Worm (Caenorhabditis elegans): Measurements from ENCODE around the gene W03G1.2.

The W03G1.2 gene

DNA sequence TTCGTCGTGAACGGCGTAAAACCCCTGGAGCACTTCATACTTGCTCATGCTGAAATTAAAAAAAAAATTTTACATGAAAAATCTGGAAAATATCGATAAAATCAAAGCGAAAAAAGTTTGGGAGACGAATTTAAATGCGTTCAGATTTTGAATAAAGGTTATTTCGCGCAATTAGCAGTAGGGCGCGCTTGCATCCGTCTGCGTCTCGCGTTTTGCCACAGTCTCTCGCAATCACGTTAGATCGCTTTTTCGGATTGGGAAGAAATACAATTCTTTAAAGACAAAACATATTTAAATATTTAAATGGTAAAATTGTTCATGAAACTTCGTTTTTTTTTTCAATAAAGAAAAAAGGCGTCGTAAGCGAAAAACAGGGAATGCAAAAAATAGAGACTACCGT lies 5.0 kb upstream of the W03G1.2 start, which contains the start of gene pig-1:
TSS of gene pig-1 (minus strand) at position 49 of the 400 bp plus-strand sequence.
- peak; percentile 49 for TF ChIP-seq pha-4 (tag; optimal IDR thresholded peaks at IDR 0.05)
- TF ChIP-seq nhr-28 (tag; optimal IDR thresholded peaks at IDR 0.05), result no peak
- TF ChIP-seq ham-2 (GFP tag; optimal IDR thresholded peaks at IDR 0.05), result no peak
- TF ChIP-seq elt-3 (tag; optimal IDR thresholded peaks at IDR 0.05), result no peak
- peak; percentile 56 for TF ChIP-seq mep-1 (tag; optimal IDR thresholded peaks at IDR 0.05)
- TF ChIP-seq unc-120 (tag; optimal IDR thresholded peaks at IDR 0.05; ENCODE audit: poor library complexity, severe bottlenecking), result no peak
- no peak for TF ChIP-seq bed-3 (GFP tag; optimal IDR thresholded peaks at IDR 0.05)
- TF ChIP-seq M03D4.4 (tag; optimal IDR thresholded peaks at IDR 0.05), result no peak
- no peak for TF ChIP-seq tbx-8 (GFP tag; optimal IDR thresholded peaks at IDR 0.05)
- no peak for TF ChIP-seq ztf-11 (tag; optimal IDR thresholded peaks at IDR 0.05)
- TF ChIP-seq lin-13 (tag; optimal IDR thresholded peaks at IDR 0.05), result peak; percentile 67
- no peak for TF ChIP-seq lin-32 (GFP tag; optimal IDR thresholded peaks at IDR 0.05)
- no peak for TF ChIP-seq ceh-83 (GFP tag; optimal IDR thresholded peaks at IDR 0.05)
- no peak for TF ChIP-seq nhr-237 (tag; optimal IDR thresholded peaks at IDR 0.05)
- no peak for TF ChIP-seq blmp-1 (tag; optimal IDR thresholded peaks at IDR 0.05)
- no peak for TF ChIP-seq hlh-1 (tag; optimal IDR thresholded peaks at IDR 0.05)
- no peak for TF ChIP-seq drap-1 (GFP tag; optimal IDR thresholded peaks at IDR 0.05)
- TF ChIP-seq ceh-43 (GFP tag; optimal IDR thresholded peaks at IDR 0.05), result no peak
- TF ChIP-seq unc-62 (GFP tag; optimal IDR thresholded peaks at IDR 0.05), result no peak
- TF ChIP-seq zip-8 (tag; optimal IDR thresholded peaks at IDR 0.05), result no peak
- peak; percentile 92 for TF ChIP-seq ces-1 (GFP tag; optimal IDR thresholded peaks at IDR 0.05)
- no peak for TF ChIP-seq flh-1 (GFP tag; optimal IDR thresholded peaks at IDR 0.05)
- TF ChIP-seq snpc-4 (tag; optimal IDR thresholded peaks at IDR 0.05), result no peak
- peak; percentile 47 for TF ChIP-seq lsy-2 (tag; optimal IDR thresholded peaks at IDR 0.05)
- no peak for TF ChIP-seq nhr-2 (tag; optimal IDR thresholded peaks at IDR 0.05)
- no peak for TF ChIP-seq sptf-1 (tag; optimal IDR thresholded peaks at IDR 0.05)
- no peak for TF ChIP-seq unc-39 (tag; optimal IDR thresholded peaks at IDR 0.05)
- TF ChIP-seq ceh-39 (tag; optimal IDR thresholded peaks at IDR 0.05), result peak; percentile 17
- peak; percentile 24 for TF ChIP-seq mab-5 (tag; optimal IDR thresholded peaks at IDR 0.05)

DNA sequence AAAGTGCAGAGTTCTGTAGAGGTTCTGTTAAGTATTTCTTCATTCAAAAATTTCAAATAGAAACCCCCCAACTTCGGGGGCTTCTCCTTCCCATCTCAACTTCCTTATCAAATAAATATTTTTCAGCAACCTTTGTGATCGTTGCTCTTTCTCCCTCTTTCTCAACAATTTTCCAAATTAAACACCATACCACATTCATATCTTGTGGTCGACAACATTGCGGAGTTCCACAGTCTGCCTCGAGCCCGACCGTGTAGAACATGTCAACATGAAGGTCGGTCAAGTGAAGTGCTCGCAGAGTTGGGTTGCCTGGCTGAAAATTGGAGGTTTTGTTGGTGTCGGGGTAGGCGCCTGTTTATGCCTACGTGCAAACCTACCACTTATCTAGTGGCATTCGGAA lies 1.9 kb upstream of the W03G1.2 start:
- TF ChIP-seq nhr-2 (tag; optimal IDR thresholded peaks at IDR 0.05) (no peak), lin-13 (tag; optimal IDR thresholded peaks at IDR 0.05) (no peak), sem-2 (GFP tag; optimal IDR thresholded peaks at IDR 0.05) (no peak), nhr-237 (tag; optimal IDR thresholded peaks at IDR 0.05) (no peak), drap-1 (GFP tag; optimal IDR thresholded peaks at IDR 0.05) (no peak), hlh-1 (tag; optimal IDR thresholded peaks at IDR 0.05) (no peak), sptf-1 (tag; optimal IDR thresholded peaks at IDR 0.05) (no peak), elt-3 (tag; optimal IDR thresholded peaks at IDR 0.05) (no peak), lin-32 (GFP tag; optimal IDR thresholded peaks at IDR 0.05) (no peak), blmp-1 (tag; optimal IDR thresholded peaks at IDR 0.05) (no peak), unc-62 (GFP tag; optimal IDR thresholded peaks at IDR 0.05) (no peak), mls-2 (tag; optimal IDR thresholded peaks at IDR 0.05) (no peak)

DNA sequence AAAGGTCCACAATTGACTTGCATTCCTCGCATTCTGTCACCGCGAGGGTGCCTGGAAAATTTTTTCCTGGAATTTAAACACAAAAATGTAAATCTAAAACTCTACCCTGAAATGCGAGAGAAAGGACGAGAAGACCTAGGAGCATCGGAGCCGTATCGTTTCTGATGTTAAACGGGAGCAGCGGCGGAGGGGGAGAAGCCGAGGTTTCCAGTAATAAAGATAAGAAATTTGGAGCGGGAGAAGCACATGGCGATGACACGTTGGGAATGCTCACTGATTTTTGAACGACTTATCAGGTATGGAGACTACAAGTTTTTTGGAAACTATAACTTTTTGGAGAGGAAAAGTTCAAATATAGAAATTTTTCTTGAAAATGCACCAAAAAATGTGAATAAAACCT lies 857 bp upstream of the W03G1.2 start, which contains the start of gene asm-3:
TSS of gene asm-3 (minus strand) at position 215 of the 400 bp plus-strand sequence.
- no peak for TF ChIP-seq nhr-28 (tag; optimal IDR thresholded peaks at IDR 0.05)
- no peak for TF ChIP-seq unc-39 (tag; optimal IDR thresholded peaks at IDR 0.05)
- no peak for TF ChIP-seq sptf-1 (tag; optimal IDR thresholded peaks at IDR 0.05)
- TF ChIP-seq ceh-43 (GFP tag; optimal IDR thresholded peaks at IDR 0.05), result no peak
- no peak for TF ChIP-seq zip-8 (tag; optimal IDR thresholded peaks at IDR 0.05)
- no peak for TF ChIP-seq lin-13 (tag; optimal IDR thresholded peaks at IDR 0.05)
- no peak for TF ChIP-seq ham-2 (GFP tag; optimal IDR thresholded peaks at IDR 0.05)
- TF ChIP-seq lsy-2 (tag; optimal IDR thresholded peaks at IDR 0.05), result no peak

DNA sequence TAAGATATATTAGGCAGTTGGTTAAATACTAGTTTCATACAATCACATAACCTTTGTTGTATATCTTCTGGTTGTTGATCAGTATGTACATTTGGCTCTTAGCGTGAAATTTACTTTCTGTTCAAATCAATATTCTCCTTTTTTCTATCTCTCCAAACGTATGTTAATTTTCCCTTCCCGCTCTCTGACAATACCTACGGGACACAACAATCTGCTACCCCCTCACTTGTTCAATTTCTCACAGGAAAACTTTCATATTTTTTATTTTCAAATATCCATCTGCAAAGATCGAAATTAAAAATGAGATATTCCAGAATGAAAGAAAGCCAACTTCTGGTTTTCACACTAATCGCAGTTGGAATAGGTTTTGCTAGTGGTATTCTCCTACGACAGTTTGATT lies 7.4 kb downstream of the W03G1.2 start, which contains the start of gene glt-7:
TSS of gene glt-7 (plus strand) at position 301 of the 400 bp plus-strand sequence.
- TF ChIP-seq ceh-43 (GFP tag; optimal IDR thresholded peaks at IDR 0.05) (no peak), drap-1 (GFP tag; optimal IDR thresholded peaks at IDR 0.05) (no peak), pha-4 (tag; optimal IDR thresholded peaks at IDR 0.05) (no peak), sptf-1 (tag; optimal IDR thresholded peaks at IDR 0.05) (no peak), snpc-4 (tag; optimal IDR thresholded peaks at IDR 0.05) (no peak), bed-3 (GFP tag; optimal IDR thresholded peaks at IDR 0.05) (no peak)

DNA sequence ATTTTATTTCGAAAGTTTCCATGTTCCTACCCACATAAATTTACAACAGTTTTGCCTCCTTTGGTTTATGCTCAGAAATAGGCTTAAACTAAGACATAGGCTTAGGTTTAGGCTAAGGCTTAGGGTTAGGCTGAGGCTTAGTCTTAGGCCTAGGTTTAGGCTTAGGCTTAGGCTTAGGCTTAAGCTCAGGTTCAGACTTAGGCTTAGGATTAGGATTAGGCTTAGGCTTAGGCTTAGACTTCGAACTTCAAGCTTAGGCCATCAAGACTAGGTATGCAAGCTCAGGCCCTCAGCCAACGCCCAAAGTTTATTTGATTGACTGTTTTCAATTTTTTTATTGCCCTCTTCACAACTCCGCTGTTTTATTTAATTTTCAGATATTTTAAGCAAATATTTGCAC lies 21.4 kb downstream of the W03G1.2 start:
- TF ChIP-seq ceh-39 (tag; optimal IDR thresholded peaks at IDR 0.05) (no peak), blmp-1 (tag; optimal IDR thresholded peaks at IDR 0.05) (no peak), mep-1 (tag; optimal IDR thresholded peaks at IDR 0.05) (no peak), ham-2 (GFP tag; optimal IDR thresholded peaks at IDR 0.05) (no peak), elt-1 (tag; optimal IDR thresholded peaks at IDR 0.05; ENCODE audit: borderline replicate concordance, insufficient read depth) (no peak), lin-32 (GFP tag; optimal IDR thresholded peaks at IDR 0.05) (no peak), unc-39 (tag; optimal IDR thresholded peaks at IDR 0.05) (no peak), nhr-2 (tag; optimal IDR thresholded peaks at IDR 0.05) (no peak), flh-1 (GFP tag; optimal IDR thresholded peaks at IDR 0.05) (no peak), snpc-4 (tag; optimal IDR thresholded peaks at IDR 0.05) (no peak), sptf-1 (tag; optimal IDR thresholded peaks at IDR 0.05) (no peak), nhr-237 (tag; optimal IDR thresholded peaks at IDR 0.05) (no peak)

All from whole organism, mixed stage, embryonic.